Fruit fly (Drosophila melanogaster): ENCODE measurements around the gene CG5608.
"Not testable (repeated sequence)": the region's sequence is repeated elsewhere in the genome, so short reads cannot be mapped to it uniquely, and the experiment has no call there.

dm6 chr3R:12465198-12465597 is at the start of gene CG5608:
- not testable (repeated sequence) for TF ChIP-seq Dll (optimal IDR thresholded peaks at IDR 0.05); usp (GFP tag; optimal IDR thresholded peaks at IDR 0.05)
